Fruit fly (Drosophila melanogaster) whole organism, embryonic: Measurements from ENCODE around the gene CG5793.

Experiments
- ATbp ChIP-seq: fragments of 200-800 bp; sonication (Bioruptor generic); optimal IDR thresholded peaks from 2 replicates; lab custom pipeline; 2017; ENCODE audit warnings: missing biosample characterization, mild to moderate bottlenecking, missing genetic modification characterization, missing genetic modification reagents
- Abd-B ChIP-seq: fragments of 200-800 bp; sonication (Bioruptor generic); optimal IDR thresholded peaks from 2 replicates; lab custom pipeline; 2018; ENCODE audit warnings: missing biosample characterization, mild to moderate bottlenecking, missing genetic modification characterization, moderate library complexity
- BEAF-32 ChIP-seq: fragments of 200-800 bp; sonication (Bioruptor generic); optimal IDR thresholded peaks from 3 replicates; lab custom pipeline; 2017; ENCODE audit warnings: missing biosample characterization, missing genetic modification characterization, mild to moderate bottlenecking, moderate library complexity, missing genetic modification reagents
- CG10267 ChIP-seq: fragments of 200-800 bp; sonication (Bioruptor generic); optimal IDR thresholded peaks from 2 replicates; lab custom pipeline; 2018; ENCODE audit warnings: missing biosample characterization, mild to moderate bottlenecking, missing genetic modification characterization, moderate library complexity
- CG11504 ChIP-seq: fragments of 200-800 bp; sonication (Bioruptor generic); optimal IDR thresholded peaks from 3 replicates; lab custom pipeline; 2019; ENCODE audit warnings: missing biosample characterization, mild to moderate bottlenecking, missing genetic modification characterization, moderate library complexity
- CG11723 ChIP-seq: fragments of 200-800 bp; sonication (Bioruptor generic); optimal IDR thresholded peaks from 2 replicates; lab custom pipeline; 2017; ENCODE audit warnings: missing biosample characterization, mild to moderate bottlenecking, missing genetic modification characterization
- CG12219 ChIP-seq: fragments of 200-800 bp; sonication (Bioruptor generic); optimal IDR thresholded peaks from 3 replicates; lab custom pipeline; 2018; ENCODE audit warnings: missing biosample characterization, mild to moderate bottlenecking, missing genetic modification characterization
- CG14710 ChIP-seq: fragments of 200-800 bp; sonication (Bioruptor generic); optimal IDR thresholded peaks from 3 replicates; lab custom pipeline; 2019; ENCODE audit warnings: missing biosample characterization, mild to moderate bottlenecking, missing genetic modification characterization, moderate library complexity
- CG15011 ChIP-seq: fragments of 200-800 bp; sonication (Bioruptor generic); optimal IDR thresholded peaks from 3 replicates; lab custom pipeline; 2018; ENCODE audit warnings: missing biosample characterization, mild to moderate bottlenecking, missing genetic modification characterization
- CG15479 ChIP-seq: fragments of 200-800 bp; sonication (Bioruptor generic); optimal IDR thresholded peaks from 3 replicates; lab custom pipeline; 2019; ENCODE audit warnings: missing biosample characterization, mild to moderate bottlenecking, missing genetic modification characterization, moderate library complexity
- CG15514 ChIP-seq: fragments of 200-800 bp; sonication (Bioruptor generic); optimal IDR thresholded peaks from 3 replicates; lab custom pipeline; 2017; ENCODE audit warnings: missing biosample characterization, missing genetic modification characterization, mild to moderate bottlenecking, moderate library complexity, missing genetic modification reagents
- CG18262 ChIP-seq: fragments of 200-800 bp; optimal IDR thresholded peaks from 3 replicates; lab custom pipeline; 2019; ENCODE audit warnings: missing biosample characterization, mild to moderate bottlenecking, missing genetic modification characterization, moderate library complexity
- CG2120 ChIP-seq: fragments of 200-800 bp; sonication (Bioruptor generic); optimal IDR thresholded peaks from 3 replicates; lab custom pipeline; 2016; ENCODE audit warnings: missing biosample characterization, missing genetic modification characterization
- CG2129 ChIP-seq: fragments of 200-800 bp; sonication (Bioruptor generic); IDR thresholded peaks from 2 replicates; pipeline ENCODE4 v1.3.6; 2022; ENCODE audit warnings: missing biosample characterization, missing genetic modification characterization; ENCODE audit not compliant: partially characterized antibody
- CG30431 ChIP-seq: fragments of 200-800 bp; sonication (Bioruptor generic); optimal IDR thresholded peaks from 2 replicates; lab custom pipeline; 2017; ENCODE audit warnings: missing biosample characterization, missing genetic modification characterization
- CG31441 ChIP-seq: fragments of 200-800 bp; sonication (Bioruptor generic); IDR thresholded peaks from 2 replicates; pipeline ENCODE4 v1.3.6; 2022; ENCODE audit warnings: missing biosample characterization, missing genetic modification characterization
- CG32772 ChIP-seq: fragments of 200-800 bp; sonication (Bioruptor generic); IDR thresholded peaks from 2 replicates; pipeline ENCODE4 v1.3.6; 2022; ENCODE audit warnings: missing biosample characterization, missing genetic modification characterization
- CG3726 ChIP-seq: fragments of 200-800 bp; sonication (Bioruptor generic); IDR thresholded peaks from 3 replicates; pipeline ENCODE4, ENCODE4 v1.3.6; 2022; ENCODE audit warnings: missing biosample characterization, missing genetic modification characterization
- CG4282 ChIP-seq: fragments of 200-800 bp; sonication (Bioruptor generic); optimal IDR thresholded peaks from 2 replicates; lab custom pipeline; 2016; ENCODE audit warnings: missing biosample characterization, missing genetic modification characterization
- CG43689 ChIP-seq: fragments of 200-800 bp; sonication (Bioruptor generic); IDR thresholded peaks from 2 replicates; pipeline ENCODE4 v1.3.6; 2022; ENCODE audit warnings: missing biosample characterization, missing genetic modification characterization
- CG6813 ChIP-seq: fragments of 200-800 bp; sonication (Bioruptor generic); optimal IDR thresholded peaks from 2 replicates; lab custom pipeline; 2017; ENCODE audit warnings: missing biosample characterization, missing genetic modification characterization, mild to moderate bottlenecking, moderate library complexity, missing genetic modification reagents
- CG7556 ChIP-seq: fragments of 200-800 bp; sonication (Bioruptor generic); optimal IDR thresholded peaks from 2 replicates; lab custom pipeline; 2017; ENCODE audit warnings: missing biosample characterization, mild to moderate bottlenecking, missing genetic modification characterization
- CG7987 ChIP-seq: fragments of 200-800 bp; sonication (Bioruptor generic); optimal IDR thresholded peaks from 2 replicates; lab custom pipeline; 2018; ENCODE audit warnings: missing biosample characterization, mild to moderate bottlenecking, missing genetic modification characterization, moderate library complexity
- CG8478 ChIP-seq: fragments of >200 bp; optimal IDR thresholded peaks from 2 replicates; lab custom pipeline; 2018
- Doc2 ChIP-seq: fragments of 200-800 bp; sonication (Bioruptor generic); IDR thresholded peaks from 2 replicates; pipeline ENCODE4 v1.3.6; 2022; ENCODE audit warnings: missing biosample characterization, missing genetic modification characterization
- E2f1 ChIP-seq: fragments of 200-800 bp; sonication (Bioruptor generic); IDR thresholded peaks from 2 replicates; pipeline ENCODE4 v1.3.6; 2022; ENCODE audit warnings: missing biosample characterization, missing genetic modification characterization
- GATAe ChIP-seq: fragments of 200-800 bp; sonication (Bioruptor generic); conservative IDR thresholded peaks from 2 replicates; pipeline ENCODE4 v1.3.6; 2022; ENCODE audit warnings: missing biosample characterization, missing genetic modification characterization
- Med ChIP-seq: fragments of 200-800 bp; sonication (Bioruptor generic); peaks from one replicate; lab custom pipeline; 2016; ENCODE audit warnings: missing biosample characterization, missing genetic modification characterization, mild to moderate bottlenecking, inconsistent platforms, moderate library complexity
- Meics ChIP-seq: fragments of 200-800 bp; sonication (Bioruptor generic); optimal IDR thresholded peaks from 2 replicates; lab custom pipeline; 2017; ENCODE audit warnings: missing biosample characterization, mild to moderate bottlenecking, missing genetic modification characterization
- Opbp ChIP-seq: fragments of 200-800 bp; sonication (Bioruptor generic); IDR thresholded peaks from 3 replicates; pipeline ENCODE4 v1.3.6; 2022; ENCODE audit warnings: missing biosample characterization, missing genetic modification characterization; ENCODE audit not compliant: partially characterized antibody
- Pdp1 ChIP-seq, 2 experiments: fragments of 200-800 bp; sonication (Bioruptor generic); optimal IDR thresholded peaks; 3 replicates each; lab custom pipeline; 2016; ENCODE audit warnings: missing biosample characterization in 2 of 2, missing genetic modification characterization in 2 of 2, mild to moderate bottlenecking in 1 of 2, moderate library complexity in 1 of 2
- Poxn ChIP-seq: fragments of 200-800 bp; sonication (Bioruptor generic); IDR thresholded peaks from 2 replicates; pipeline ENCODE4 v1.3.6; 2022; ENCODE audit warnings: missing biosample characterization, missing genetic modification characterization
- Rx ChIP-seq: fragments of 200-800 bp; sonication (Bioruptor generic); IDR thresholded peaks from 2 replicates; pipeline ENCODE4 v1.3.6; 2022; ENCODE audit warnings: missing biosample characterization, missing genetic modification characterization
- Side ChIP-seq: fragments of 200-800 bp; sonication (Bioruptor generic); optimal IDR thresholded peaks from 2 replicates; lab custom pipeline; 2016; ENCODE audit warnings: missing biosample characterization, missing genetic modification characterization
- Taf1 ChIP-seq: fragments of 200-800 bp; sonication (Bioruptor generic); IDR thresholded peaks from 2 replicates; pipeline ENCODE4 v1.3.6; 2022; ENCODE audit warnings: missing biosample characterization, missing genetic modification characterization
- Trl ChIP-seq, 3 experiments: fragments of >200 bp in 2 of 3; fragments of 200-800 bp in 1 of 3; sonication (Bioruptor generic) in 1 of 3; optimal IDR thresholded peaks; 2 replicates in 1 of 3; 3 replicates in 2 of 3; lab custom pipeline; 2016 to 2017; ENCODE audit warnings: missing biosample characterization in 1 of 3, missing genetic modification characterization in 1 of 3
- Xrp1 ChIP-seq: fragments of 200-800 bp; sonication (Bioruptor generic); IDR thresholded peaks from 2 replicates; pipeline ENCODE4 v1.3.6; 2022; ENCODE audit warnings: missing biosample characterization, missing genetic modification characterization
- ab ChIP-seq: fragments of 200-800 bp; sonication (Bioruptor generic); optimal IDR thresholded peaks from 2 replicates; lab custom pipeline; 2016; ENCODE audit warnings: missing biosample characterization, missing genetic modification characterization
- btn ChIP-seq: fragments of 200-800 bp; sonication (Bioruptor generic); optimal IDR thresholded peaks from 2 replicates; lab custom pipeline; 2016; ENCODE audit warnings: missing biosample characterization, missing genetic modification characterization
- dpn ChIP-seq, 2 experiments: fragments of 200-800 bp; sonication (Bioruptor generic); optimal IDR thresholded peaks; 3 replicates each; lab custom pipeline; 2016; ENCODE audit warnings: missing biosample characterization in 2 of 2, missing genetic modification characterization in 2 of 2
- fru ChIP-seq: fragments of >200 bp; optimal IDR thresholded peaks from 2 replicates; lab custom pipeline; 2017
- gcm2 ChIP-seq: fragments of 200-800 bp; sonication (Bioruptor generic); optimal IDR thresholded peaks from 2 replicates; lab custom pipeline; 2016; ENCODE audit warnings: missing biosample characterization, missing genetic modification characterization
- hkb ChIP-seq, 2 experiments: fragments of 200-800 bp in 1 of 2; fragments of >200 bp in 1 of 2; sonication (Bioruptor generic) in 1 of 2; IDR thresholded peaks in 1 of 2; optimal IDR thresholded peaks in 1 of 2; 2 replicates each; pipeline versions ENCODE4 v1.3.6 to Lab custom; 2017 to 2022; ENCODE audit warnings: missing biosample characterization in 1 of 2, missing genetic modification characterization in 1 of 2
- ken ChIP-seq: fragments of 200-800 bp; sonication (Bioruptor generic); IDR thresholded peaks from 3 replicates; pipeline ENCODE4 v1.3.6; 2022; ENCODE audit warnings: missing biosample characterization, missing genetic modification characterization
- kni ChIP-seq: fragments of 200-800 bp; sonication (Bioruptor generic); optimal IDR thresholded peaks from 3 replicates; lab custom pipeline; 2017; ENCODE audit warnings: mild to moderate bottlenecking, missing biosample characterization, missing genetic modification reagents, missing genetic modification characterization
- mirr ChIP-seq: fragments of 200-800 bp; sonication (Bioruptor generic); optimal IDR thresholded peaks from 3 replicates; lab custom pipeline; 2018; ENCODE audit warnings: missing biosample characterization, mild to moderate bottlenecking, missing genetic modification characterization
- otp ChIP-seq: fragments of 200-800 bp; sonication (Bioruptor generic); IDR thresholded peaks from 3 replicates; pipeline ENCODE4, ENCODE4 v1.3.6; 2022; ENCODE audit warnings: missing biosample characterization, missing genetic modification characterization
- prd ChIP-seq, 3 experiments: fragments of >200 bp in 2 of 3; fragments of 200-800 bp in 1 of 3; sonication (Bioruptor generic) in 1 of 3; optimal IDR thresholded peaks in 2 of 3; IDR thresholded peaks in 1 of 3; 2 replicates in 2 of 3; 3 replicates in 1 of 3; pipeline versions ENCODE4 v1.3.6 to Lab custom; 2017 to 2022; ENCODE audit warnings: missing biosample characterization in 1 of 3, missing genetic modification characterization in 1 of 3
- rib ChIP-seq: fragments of 200-800 bp; sonication (Bioruptor generic); IDR thresholded peaks from 2 replicates; pipeline ENCODE4 v1.3.6; 2022; ENCODE audit warnings: missing biosample characterization, missing genetic modification characterization
- seq ChIP-seq: fragments of 200-800 bp; sonication (Bioruptor generic); IDR thresholded peaks from 2 replicates; pipeline ENCODE4 v1.3.6; 2022; ENCODE audit warnings: missing biosample characterization, missing genetic modification characterization
- sqz ChIP-seq: fragments of 200-800 bp; sonication (Bioruptor generic); optimal IDR thresholded peaks from 3 replicates; lab custom pipeline; 2018; ENCODE audit warnings: missing biosample characterization, mild to moderate bottlenecking, missing genetic modification characterization

Gene CG5793

dm6 chr3R:21141341-21141740 is 14.0 kb downstream of the CG5793 start (continued):
- no peak for TF ChIP-seq Rx (GFP tag; lab: Robert Waterston, UW)
- TF ChIP-seq CG32772 (GFP tag; lab: Robert Waterston, UW) = no peak
- peak; percentile 4 for TF ChIP-seq CG15011 (GFP tag; lab: Kevin White, UChicago)
- no peak for TF ChIP-seq E2f1 (GFP tag; lab: Robert Waterston, UW)
- TF ChIP-seq Xrp1 = no peak
- no peak for TF ChIP-seq CG30431 (GFP tag; lab: Kevin White, UChicago)
- TF ChIP-seq CG18262 (tag; lab: Kevin White, UChicago) = no peak
- TF ChIP-seq CG2120 (GFP tag; lab: Kevin White, UChicago) = no peak
- peak; percentile 73 for TF ChIP-seq seq (GFP tag; lab: Robert Waterston, UW)
- no peak for TF ChIP-seq kni
- no peak for TF ChIP-seq sqz (GFP tag; lab: Kevin White, UChicago)
- TF ChIP-seq CG15479 (GFP tag; lab: Kevin White, UChicago) = no peak
- TF ChIP-seq Opbp (GFP tag; lab: Robert Waterston, UW) = no peak
- TF ChIP-seq Taf1 (GFP tag; lab: Robert Waterston, UW) = 0 out of 2 replicates have a peak, but pooled peaks have one; percentile 22
- TF ChIP-seq rib = no peak
- TF ChIP-seq CG3726 (GFP tag; lab: Robert Waterston, UW) = no peak
- TF ChIP-seq BEAF-32 (GFP tag; lab: Kevin White, UChicago) = no peak
- no peak for TF ChIP-seq Side (GFP tag; lab: Kevin White, UChicago)
- no peak for TF ChIP-seq CG7987
- no peak for TF ChIP-seq CG11504
- no peak for TF ChIP-seq CG14710 (tag; lab: Kevin White, UChicago)
- no peak for TF ChIP-seq Doc2 (GFP tag; lab: Robert Waterston, UW)
- TF ChIP-seq CG6813 (GFP tag; lab: Kevin White, UChicago) = no peak
- TF ChIP-seq Trl (optimal IDR thresholded peaks at IDR 0.05; lab: Kevin White, UChicago) = peak in 1 of 2 experiments; percentile 54
- no peak for TF ChIP-seq Trl (GFP tag; optimal IDR thresholded peaks at IDR 0.05; lab: Kevin White, UChicago)
- TF ChIP-seq Poxn (GFP tag; lab: Robert Waterston, UW) = no peak
- TF ChIP-seq Meics = no peak
- no peak for TF ChIP-seq CG4282
- TF ChIP-seq CG7556 (GFP tag; lab: Kevin White, UChicago) = no peak
- no peak for TF ChIP-seq fru (lab: Kevin White, UChicago)
- TF ChIP-seq GATAe (GFP tag; lab: Robert Waterston, UW) = no peak
- TF ChIP-seq ATbp (GFP tag; lab: Kevin White, UChicago) = no peak
- TF ChIP-seq CG12219 (GFP tag; lab: Kevin White, UChicago) = no peak
- no peak for TF ChIP-seq CG43689
- TF ChIP-seq Pdp1 (GFP tag; optimal IDR thresholded peaks at IDR 0.05; lab: Kevin White, UChicago) = peak in 1 of 2 experiments; percentile 71
- TF ChIP-seq otp (GFP tag; lab: Robert Waterston, UW) = no peak

DNA sequence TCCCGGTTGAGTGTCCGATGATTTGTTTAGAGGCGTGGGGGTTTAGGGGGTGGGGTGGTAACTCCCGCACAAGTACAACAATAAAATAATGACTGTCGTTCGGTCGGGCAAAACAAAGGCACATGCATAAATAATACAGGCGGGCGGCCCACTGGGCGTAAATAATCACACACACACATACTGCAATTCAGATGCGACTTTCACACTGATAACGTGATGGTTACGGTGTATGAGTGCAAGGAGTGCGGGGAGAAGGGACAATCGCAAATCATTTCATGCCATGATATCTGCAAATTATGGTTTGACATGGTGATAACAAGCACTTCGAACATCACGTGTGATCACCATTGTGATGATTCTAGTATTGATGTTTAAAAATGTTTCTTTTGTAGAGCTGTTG is 22.7 kb downstream of the CG5793 start:
- TF ChIP-seq CG15514 (no peak), CG2129 (GFP tag; lab: Robert Waterston, UW) (no peak), CG3726 (GFP tag; lab: Robert Waterston, UW) (no peak), hkb (optimal IDR thresholded peaks at IDR 0.05; lab: Kevin White, UChicago) (no peak), hkb (GFP tag; IDR thresholded peaks at IDR 0.05; lab: Robert Waterston, UW) (no peak), mirr (peak; percentile 38), CG11723 (GFP tag; lab: Kevin White, UChicago) (no peak), CG15479 (GFP tag; lab: Kevin White, UChicago) (peak; percentile 65), prd (optimal IDR thresholded peaks at IDR 0.05; lab: Kevin White, UChicago) (no peak), prd (GFP tag; IDR thresholded peaks at IDR 0.05; lab: Robert Waterston, UW) (no peak), Abd-B (GFP tag; lab: Kevin White, UChicago) (no peak), Med (peak; percentile 14), dpn (GFP tag; optimal IDR thresholded peaks at IDR 0.05; lab: Kevin White, UChicago) (no peak), btn (no peak), ab (GFP tag; lab: Kevin White, UChicago) (no peak), CG8478 (lab: Kevin White, UChicago) (no peak), CG31441 (no peak), ken (no peak), CG10267 (tag; lab: Kevin White, UChicago) (no peak), gcm2 (GFP tag; lab: Kevin White, UChicago) (no peak)
